Worm (Caenorhabditis elegans) whole organism, L3 larva: Measurements from ENCODE around the gene F08G5.3.
A peak's percentile ranks its signal among the peaks of the same experiment; 100 is the strongest.

Experiments used
- R02D3.7 ChIP-seq: fragments of 150-350 bp; optimal IDR thresholded peaks from 2 replicates; lab custom pipeline; 2014; ENCODE audit warnings: missing biosample characterization, missing genetic modification characterization
- ZK546.5 ChIP-seq: sonication (generic microtip); optimal IDR thresholded peaks from 2 replicates; lab custom pipeline; 2017; ENCODE audit warnings: missing biosample characterization, missing genetic modification characterization
- aly-2 ChIP-seq: fragments of 150-350 bp; optimal IDR thresholded peaks from 2 replicates; lab custom pipeline; 2014; ENCODE audit warnings: missing biosample characterization, missing genetic modification characterization
- ama-1 ChIP-seq: fragments of 150-350 bp; optimal IDR thresholded peaks from 2 replicates; lab custom pipeline; 2018
- ceh-16 ChIP-seq: sonication (generic microtip); optimal IDR thresholded peaks from 2 replicates; lab custom pipeline; 2017; ENCODE audit warnings: missing biosample characterization, missing genetic modification characterization
- ceh-28 ChIP-seq: fragments of 150-350 bp; optimal IDR thresholded peaks from 2 replicates; lab custom pipeline; 2014; ENCODE audit warnings: missing biosample characterization, missing genetic modification reagents, missing genetic modification characterization
- ceh-82 ChIP-seq: fragments of 150-350 bp; optimal IDR thresholded peaks from 2 replicates; lab custom pipeline; 2014; ENCODE audit warnings: missing biosample characterization, missing genetic modification characterization
- ceh-9 ChIP-seq: sonication (generic microtip); optimal IDR thresholded peaks from 2 replicates; lab custom pipeline; 2018; ENCODE audit warnings: missing biosample characterization, missing genetic modification characterization
- daf-12 ChIP-seq: fragments of 150-350 bp; optimal IDR thresholded peaks from 2 replicates; lab custom pipeline; 2014; ENCODE audit warnings: missing biosample characterization, missing genetic modification reagents, missing genetic modification characterization
- egl-5 ChIP-seq: fragments of 150-350 bp; optimal IDR thresholded peaks from 2 replicates; lab custom pipeline; 2017; ENCODE audit warnings: missing biosample characterization, missing genetic modification reagents, missing genetic modification characterization, inconsistent platforms
- elt-1 ChIP-seq: fragments of 150-350 bp; optimal IDR thresholded peaks from 2 replicates; lab custom pipeline; 2014; ENCODE audit warnings: missing biosample characterization, missing genetic modification characterization
- elt-2 ChIP-seq: sonication (generic microtip); optimal IDR thresholded peaks from 2 replicates; lab custom pipeline; 2016; ENCODE audit warnings: missing genetic modification reagents, mild to moderate bottlenecking, missing genetic modification characterization, missing compliant biosample characterization
- elt-3 ChIP-seq, 3 experiments: fragments of 150-350 bp in 1 of 3; sonication (generic microtip) in 2 of 3; optimal IDR thresholded peaks; 2 replicates in 2 of 3; 4 replicates in 1 of 3; lab custom pipeline; 2014 to 2017; ENCODE audit warnings: missing biosample characterization in 3 of 3, missing genetic modification characterization in 3 of 3
- eor-1 ChIP-seq, 2 experiments: fragments of 150-350 bp; optimal IDR thresholded peaks; 2 replicates each; lab custom pipeline; 2014 to 2018; ENCODE audit warnings: missing biosample characterization in 2 of 2, missing genetic modification characterization in 2 of 2
- fkh-10 ChIP-seq: sonication (generic microtip); optimal IDR thresholded peaks from 2 replicates; lab custom pipeline; 2017; ENCODE audit warnings: missing biosample characterization, missing genetic modification reagents, missing genetic modification characterization
- fkh-2 ChIP-seq: fragments of 150-350 bp; optimal IDR thresholded peaks from 2 replicates; lab custom pipeline; 2014; ENCODE audit warnings: missing biosample characterization, missing genetic modification reagents, missing genetic modification characterization
- hmg-11 ChIP-seq: sonication (generic microtip); optimal IDR thresholded peaks from 2 replicates; lab custom pipeline; 2016; ENCODE audit warnings: missing genetic modification characterization, missing compliant biosample characterization
- jun-1 ChIP-seq: fragments of 150-350 bp; optimal IDR thresholded peaks from 2 replicates; lab custom pipeline; 2014; ENCODE audit warnings: missing biosample characterization, missing genetic modification reagents, missing genetic modification characterization
- lin-39 ChIP-seq: fragments of 150-350 bp; optimal IDR thresholded peaks from 2 replicates; lab custom pipeline; 2018; ENCODE audit warnings: missing biosample characterization, missing genetic modification reagents, missing genetic modification characterization
- lsy-12 ChIP-seq: sonication (generic microtip); optimal IDR thresholded peaks from 2 replicates; lab custom pipeline; 2016; ENCODE audit warnings: mild to moderate bottlenecking, missing genetic modification characterization, missing compliant biosample characterization
- mdl-1 ChIP-seq: fragments of 150-350 bp; optimal IDR thresholded peaks from 2 replicates; lab custom pipeline; 2014; ENCODE audit warnings: missing biosample characterization, missing genetic modification characterization
- mml-1 ChIP-seq: fragments of 150-350 bp; sonication (generic microtip); optimal IDR thresholded peaks from 3 replicates; lab custom pipeline; 2014; ENCODE audit warnings: missing biosample characterization, missing genetic modification characterization
- nfya-1 ChIP-seq: sonication (generic microtip); optimal IDR thresholded peaks from 2 replicates; lab custom pipeline; 2017; ENCODE audit warnings: missing genetic modification characterization, mild to moderate bottlenecking, missing compliant biosample characterization, antibody characterized with exemption, moderate library complexity; ENCODE audit not compliant: insufficient read depth
- nhr-11 ChIP-seq: fragments of 150-350 bp; optimal IDR thresholded peaks from 2 replicates; lab custom pipeline; 2014; ENCODE audit warnings: missing biosample characterization, missing genetic modification characterization
- nhr-12 ChIP-seq: fragments of 150-350 bp; optimal IDR thresholded peaks from 2 replicates; lab custom pipeline; 2014; ENCODE audit warnings: missing biosample characterization, missing genetic modification characterization
- nhr-23 ChIP-seq: fragments of 150-350 bp; optimal IDR thresholded peaks from 2 replicates; lab custom pipeline; 2014; ENCODE audit warnings: missing biosample characterization, missing genetic modification reagents, missing genetic modification characterization
- nhr-237 ChIP-seq: fragments of 150-350 bp; optimal IDR thresholded peaks from 2 replicates; lab custom pipeline; 2014; ENCODE audit warnings: missing biosample characterization, missing genetic modification characterization
- nhr-25 ChIP-seq: sonication (generic microtip); optimal IDR thresholded peaks from 2 replicates; lab custom pipeline; 2017; ENCODE audit warnings: missing biosample characterization, missing genetic modification characterization
- nhr-67 ChIP-seq: fragments of 150-350 bp; optimal IDR thresholded peaks from 2 replicates; lab custom pipeline; 2014; ENCODE audit warnings: missing biosample characterization, missing genetic modification characterization
- nhr-76 ChIP-seq: fragments of 150-350 bp; sonication (generic microtip); optimal IDR thresholded peaks from 5 replicates; lab custom pipeline; 2014; ENCODE audit warnings: missing biosample characterization, missing genetic modification characterization
- nhr-77 ChIP-seq: fragments of 150-350 bp; optimal IDR thresholded peaks from 2 replicates; lab custom pipeline; 2014; ENCODE audit warnings: missing biosample characterization, missing genetic modification characterization
- pha-4 ChIP-seq: fragments of 150-350 bp; optimal IDR thresholded peaks from 2 replicates; lab custom pipeline; 2014; ENCODE audit warnings: missing biosample characterization, missing genetic modification reagents, missing genetic modification characterization
- pqm-1 ChIP-seq: fragments of 150-350 bp; optimal IDR thresholded peaks from 2 replicates; lab custom pipeline; 2017; ENCODE audit warnings: missing biosample characterization, missing genetic modification characterization, inconsistent platforms
- sea-2 ChIP-seq: fragments of 150-350 bp; sonication (generic microtip); optimal IDR thresholded peaks from 4 replicates; lab custom pipeline; 2014; ENCODE audit warnings: missing biosample characterization, missing genetic modification reagents, missing genetic modification characterization
- snpc-4 ChIP-seq: fragments of 150-350 bp; optimal IDR thresholded peaks from 2 replicates; lab custom pipeline; 2014; ENCODE audit warnings: missing biosample characterization, missing genetic modification characterization
- tbx-2 ChIP-seq: sonication (generic microtip); optimal IDR thresholded peaks from 2 replicates; lab custom pipeline; 2016; ENCODE audit warnings: mild to moderate bottlenecking, missing genetic modification characterization, missing compliant biosample characterization
- unc-39 ChIP-seq: sonication (generic microtip); optimal IDR thresholded peaks from 4 replicates; lab custom pipeline; 2017; ENCODE audit warnings: missing biosample characterization, missing genetic modification characterization
- unc-62 ChIP-seq: fragments of 150-350 bp; sonication (generic microtip); optimal IDR thresholded peaks from 4 replicates; lab custom pipeline; 2014; ENCODE audit warnings: missing biosample characterization, missing genetic modification reagents, missing genetic modification characterization
- zag-1 ChIP-seq: fragments of 150-350 bp; optimal IDR thresholded peaks from 2 replicates; lab custom pipeline; 2014; ENCODE audit warnings: missing biosample characterization, missing genetic modification characterization
- ztf-11 ChIP-seq: fragments of 150-350 bp; optimal IDR thresholded peaks from 2 replicates; lab custom pipeline; 2014; ENCODE audit warnings: missing biosample characterization, missing genetic modification characterization
- ztf-4 ChIP-seq: fragments of 150-350 bp; optimal IDR thresholded peaks from 2 replicates; lab custom pipeline; 2014; ENCODE audit warnings: missing biosample characterization, missing genetic modification characterization

Gene F08G5.3

ce11 chrIV:12416629-12417404 lies 569 bp downstream of the F08G5.3 start:
- no peak for TF ChIP-seq snpc-4 (tag; lab: Kevin White, UChicago)
- no peak for TF ChIP-seq jun-1 (tag; lab: Kevin White, UChicago)
- TF ChIP-seq nhr-76, result no peak
- TF ChIP-seq ama-1 (lab: Kevin White, UChicago), result no peak
- TF ChIP-seq ceh-16, result no peak
- TF ChIP-seq ztf-4, result no peak
- TF ChIP-seq ceh-28 (tag; lab: Kevin White, UChicago), result no peak
- TF ChIP-seq nhr-25, result no peak
- peak; percentile 35 for TF ChIP-seq hmg-11 (tag; lab: Kevin White, UChicago)
- no peak for TF ChIP-seq nhr-23 (tag; lab: Kevin White, UChicago)
- peak; percentile 26 for TF ChIP-seq elt-2
- no peak for TF ChIP-seq mdl-1 (tag; lab: Kevin White, UChicago)
- no peak for TF ChIP-seq fkh-10 (GFP tag; lab: Kevin White, UChicago)
- no peak for TF ChIP-seq daf-12 (tag; lab: Kevin White, UChicago)

- TF ChIP-seq mdl-1 (tag; lab: Kevin White, UChicago), result no peak
- TF ChIP-seq nhr-11 (tag; lab: Kevin White, UChicago), result no peak
- no peak for TF ChIP-seq nhr-77 (tag; lab: Kevin White, UChicago)
- peak; percentile 71 for TF ChIP-seq fkh-10 (GFP tag; lab: Kevin White, UChicago)
- no peak for TF ChIP-seq nhr-237
- no peak for TF ChIP-seq mml-1 (tag; lab: Kevin White, UChicago)
Observed at ce11 chrIV:12414601-12415000, 2.8 kb downstream of the F08G5.3 start.

- TF ChIP-seq fkh-2 (tag; lab: Kevin White, UChicago) (no peak), elt-1 (tag; lab: Kevin White, UChicago) (no peak), unc-39 (tag; lab: Kevin White, UChicago) (no peak)
Observed at ce11 chrIV:12410167-12410566, 7.2 kb downstream of the F08G5.3 start, which contains the start of gene acl-13. acl-13 (plus strand) TSS chrIV:12410467.

DNA sequence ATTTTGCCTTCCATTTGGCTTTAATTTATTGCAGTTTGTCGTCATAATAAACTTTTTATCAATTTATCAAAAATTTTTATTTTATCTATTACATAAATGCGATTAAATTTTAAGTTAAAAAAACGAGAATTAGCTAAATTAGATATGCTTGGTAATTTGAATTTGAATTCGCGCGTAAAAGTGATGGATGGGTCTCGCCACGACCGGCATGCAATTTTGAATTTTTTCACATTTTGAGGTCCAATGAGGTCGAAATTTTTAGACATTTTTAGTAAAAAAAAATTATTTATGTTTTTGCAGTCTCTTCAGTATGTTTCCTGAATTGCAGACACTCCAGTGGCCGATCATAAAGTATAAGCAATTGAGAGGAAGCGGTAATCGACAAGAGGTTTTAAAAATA lies 8.8 kb downstream of the F08G5.3 start, which contains the start of gene dsb-1:
Gene dsb-1, plus strand, starts transcription at position 301 of the 400 bp plus-strand sequence.
- no peak for TF ChIP-seq lsy-12 (tag; lab: Kevin White, UChicago)
- TF ChIP-seq fkh-10 (GFP tag; lab: Kevin White, UChicago), result no peak
- TF ChIP-seq elt-2, result no peak
- TF ChIP-seq mml-1 (tag; lab: Kevin White, UChicago), result no peak
- TF ChIP-seq mdl-1 (tag; lab: Kevin White, UChicago), result no peak
- no peak for TF ChIP-seq zag-1
- TF ChIP-seq snpc-4 (tag; lab: Kevin White, UChicago), result no peak
- TF ChIP-seq ama-1 (lab: Kevin White, UChicago), result no peak
- no peak for TF ChIP-seq nhr-12 (tag; lab: Kevin White, UChicago)
- no peak for TF ChIP-seq hmg-11 (tag; lab: Kevin White, UChicago)
- no peak for TF ChIP-seq aly-2 (tag; lab: Kevin White, UChicago)
- TF ChIP-seq sea-2, result no peak
- TF ChIP-seq daf-12 (tag; lab: Kevin White, UChicago), result no peak
- TF ChIP-seq nhr-237, result no peak
- no peak for TF ChIP-seq R02D3.7
- no peak for TF ChIP-seq ceh-28 (tag; lab: Kevin White, UChicago)
- no peak for TF ChIP-seq nhr-67 (tag; lab: Kevin White, UChicago)
- no peak for TF ChIP-seq lin-39 (tag; lab: Kevin White, UChicago)

ce11 chrIV:12404137-12404536 lies 13.2 kb downstream of the F08G5.3 start, which contains the start of gene gex-3:
gex-3 (plus strand) TSS chrIV:12404431.
- TF ChIP-seq ceh-82 (tag; lab: Kevin White, UChicago) (peak; percentile 6), hmg-11 (tag; lab: Kevin White, UChicago) (peak; percentile 57), ama-1 (lab: Kevin White, UChicago) (peak; percentile 3), unc-62 (GFP tag; lab: Kevin White, UChicago) (no peak), ceh-9 (tag; lab: Kevin White, UChicago) (no peak), elt-2 (peak; percentile 48), nhr-237 (no peak), elt-1 (tag; lab: Kevin White, UChicago) (no peak), nhr-23 (tag; lab: Kevin White, UChicago) (peak; percentile 85), aly-2 (tag; lab: Kevin White, UChicago) (no peak), nhr-76 (no peak), jun-1 (tag; lab: Kevin White, UChicago) (peak; percentile 30), egl-5 (tag; lab: Kevin White, UChicago) (peak; percentile 91), tbx-2 (tag; lab: Kevin White, UChicago) (no peak), pha-4 (tag; lab: Kevin White, UChicago) (no peak), fkh-10 (GFP tag; lab: Kevin White, UChicago) (peak; percentile 81), nhr-12 (tag; lab: Kevin White, UChicago) (no peak), nfya-1 (tag; lab: Kevin White, UChicago) (peak; percentile 92), ZK546.5 (tag; lab: Kevin White, UChicago) (no peak), lsy-12 (tag; lab: Kevin White, UChicago) (no peak), pqm-1 (tag; lab: Kevin White, UChicago) (peak; percentile 63), eor-1 (tag; optimal IDR thresholded peaks at IDR 0.05; lab: Kevin White, UChicago) (no peak), unc-39 (tag; lab: Kevin White, UChicago) (no peak), elt-3 (tag; optimal IDR thresholded peaks at IDR 0.05; lab: Kevin White, UChicago) (no peak), ztf-4 (no peak), sea-2 (no peak), nhr-25 (peak; percentile 89), nhr-11 (tag; lab: Kevin White, UChicago) (peak; percentile 9), ztf-11 (no peak)
